Worm (Caenorhabditis elegans) whole organism, L1 larva: ENCODE results near the gene srw-76.

Source experiments
- C04F5.9 ChIP-seq: sonication (generic microtip); optimal IDR thresholded peaks from 2 replicates; lab custom pipeline; 2016; ENCODE audit warnings: missing genetic modification characterization, missing compliant biosample characterization
- Y116A8C.19 ChIP-seq: sonication (generic microtip); optimal IDR thresholded peaks from 2 replicates; lab custom pipeline; 2016; ENCODE audit warnings: missing compliant biosample characterization, missing genetic modification characterization, borderline replicate concordance
- alr-1 ChIP-seq: fragments of 200-800 bp; sonication (Bioruptor generic); optimal IDR thresholded peaks from 2 replicates; lab custom pipeline; 2018; ENCODE audit warnings: borderline replicate concordance, mild to moderate bottlenecking, missing genetic modification characterization, missing compliant biosample characterization
- ama-1 ChIP-seq: fragments of 150-350 bp; optimal IDR thresholded peaks from 2 replicates; lab custom pipeline; 2014
- ceh-8 ChIP-seq: fragments of 200-800 bp; sonication (Bioruptor generic); optimal IDR thresholded peaks from 2 replicates; lab custom pipeline; 2018; ENCODE audit warnings: mild to moderate bottlenecking, missing genetic modification characterization, moderate library complexity, missing compliant biosample characterization
- ceh-90 ChIP-seq: sonication (generic microtip); optimal IDR thresholded peaks from 2 replicates; lab custom pipeline; 2016; ENCODE audit warnings: missing genetic modification characterization, missing compliant biosample characterization
- ces-1 ChIP-seq: fragments of 150-350 bp; optimal IDR thresholded peaks from 2 replicates; lab custom pipeline; 2014; ENCODE audit warnings: missing biosample characterization, missing genetic modification reagents, missing genetic modification characterization
- dpl-1 ChIP-seq, 3 experiments: fragments of 150-350 bp in 2 of 3; sonication (generic microtip) in 1 of 3; optimal IDR thresholded peaks; 2 replicates each; lab custom pipeline; 2014 to 2017; ENCODE audit warnings: missing biosample characterization in 3 of 3, missing genetic modification characterization in 3 of 3, missing genetic modification reagents in 3 of 3
- efl-1 ChIP-seq, 4 experiments: fragments of 150-350 bp; optimal IDR thresholded peaks in 3 of 4; peaks in 1 of 4; 1 replicate in 1 of 4; 2 replicates in 3 of 4; lab custom pipeline; 2014; ENCODE audit warnings: missing biosample characterization in 2 of 4, missing genetic modification characterization in 2 of 4, missing genetic modification reagents in 2 of 4
- egl-13 ChIP-seq: sonication (generic microtip); optimal IDR thresholded peaks from 2 replicates; lab custom pipeline; 2016; ENCODE audit warnings: missing genotype, missing genetic modification reagents, missing genetic modification characterization, missing compliant biosample characterization
- elt-2 ChIP-seq: sonication (generic microtip); optimal IDR thresholded peaks from 2 replicates; lab custom pipeline; 2016; ENCODE audit warnings: missing genetic modification characterization, mild to moderate bottlenecking, inconsistent platforms, missing compliant biosample characterization, missing genetic modification reagents
- elt-3 ChIP-seq, 6 experiments: fragments of 150-350 bp in 1 of 6; sonication (generic microtip); optimal IDR thresholded peaks; 2 replicates each; lab custom pipeline; 2017 to 2018; ENCODE audit warnings: missing biosample characterization in 6 of 6, missing genetic modification characterization in 6 of 6, inconsistent platforms in 1 of 6
- ets-5 ChIP-seq: fragments of 200-800 bp; sonication (Bioruptor generic); IDR thresholded peaks from 2 replicates; pipeline ENCODE4 v1.3.6; 2022; ENCODE audit warnings: missing genetic modification characterization, missing compliant biosample characterization
- fkh-10 ChIP-seq: sonication (generic microtip); optimal IDR thresholded peaks from 2 replicates; lab custom pipeline; 2017; ENCODE audit warnings: missing biosample characterization, missing genetic modification reagents, missing genetic modification characterization
- fkh-4 ChIP-seq: sonication (generic microtip); optimal IDR thresholded peaks from 2 replicates; lab custom pipeline; 2016; ENCODE audit warnings: missing compliant biosample characterization, missing genetic modification characterization, borderline replicate concordance
- grh-1 ChIP-seq: fragments of 200-800 bp; sonication (Bioruptor generic); IDR thresholded peaks from 2 replicates; pipeline ENCODE4 v1.3.6; 2022; ENCODE audit warnings: missing genetic modification reagents, missing genetic modification characterization, missing compliant biosample characterization
- hlh-4 ChIP-seq: sonication (generic microtip); optimal IDR thresholded peaks from 2 replicates; lab custom pipeline; 2016; ENCODE audit warnings: mild to moderate bottlenecking, missing genetic modification characterization, missing compliant biosample characterization
- hpl-2 ChIP-seq: fragments of 150-350 bp; optimal IDR thresholded peaks from 2 replicates; lab custom pipeline; 2014; ENCODE audit warnings: missing biosample characterization, missing genetic modification reagents, missing genetic modification characterization
- irx-1 ChIP-seq: sonication (generic microtip); optimal IDR thresholded peaks from 2 replicates; lab custom pipeline; 2016; ENCODE audit warnings: missing genetic modification characterization, missing compliant biosample characterization
- isw-1 ChIP-seq: fragments of 200-800 bp; sonication (Bioruptor generic); IDR thresholded peaks from 2 replicates; pipeline ENCODE4 v1.3.6; 2022; ENCODE audit warnings: missing genetic modification characterization, missing compliant biosample characterization
- lin-15B ChIP-seq: fragments of 150-350 bp; sonication (generic microtip); optimal IDR thresholded peaks from 3 replicates; lab custom pipeline; 2014; ENCODE audit warnings: missing biosample characterization, missing genetic modification characterization
- lin-35 ChIP-seq, 2 experiments: fragments of 150-350 bp; optimal IDR thresholded peaks; 2 replicates each; lab custom pipeline; 2014; ENCODE audit warnings: missing biosample characterization in 2 of 2, missing genetic modification characterization in 2 of 2, missing genetic modification reagents in 2 of 2
- lir-3 ChIP-seq: sonication (generic microtip); optimal IDR thresholded peaks from 2 replicates; lab custom pipeline; 2016; ENCODE audit warnings: mild to moderate bottlenecking, missing genetic modification characterization, moderate library complexity, missing compliant biosample characterization; ENCODE audit not compliant: poor library complexity
- mab-9 ChIP-seq: fragments of 200-800 bp; sonication (Bioruptor generic); IDR thresholded peaks from 2 replicates; pipeline ENCODE4 v1.3.6; 2022; ENCODE audit warnings: missing genetic modification reagents, missing genetic modification characterization, missing compliant biosample characterization
- mep-1 ChIP-seq: fragments of 150-350 bp; optimal IDR thresholded peaks from 2 replicates; lab custom pipeline; 2014; ENCODE audit warnings: missing biosample characterization, missing genetic modification characterization
- nhr-11 ChIP-seq: fragments of 150-350 bp; optimal IDR thresholded peaks from 2 replicates; lab custom pipeline; 2014; ENCODE audit warnings: missing biosample characterization, missing genetic modification characterization
- nhr-19 ChIP-seq: fragments of 200-800 bp; sonication (Bioruptor generic); conservative IDR thresholded peaks from 2 replicates; pipeline ENCODE4 v1.3.6; 2022; ENCODE audit warnings: missing genetic modification characterization, missing compliant biosample characterization
- nhr-20 ChIP-seq: sonication (generic microtip); optimal IDR thresholded peaks from 2 replicates; lab custom pipeline; 2016; ENCODE audit warnings: mild to moderate bottlenecking, missing genetic modification characterization, missing compliant biosample characterization
- nhr-237 ChIP-seq: fragments of 150-350 bp; optimal IDR thresholded peaks from 2 replicates; lab custom pipeline; 2014; ENCODE audit warnings: missing biosample characterization, missing genetic modification characterization
- nhr-71 ChIP-seq: sonication (generic microtip); optimal IDR thresholded peaks from 2 replicates; lab custom pipeline; 2016; ENCODE audit warnings: mild to moderate bottlenecking, missing genetic modification characterization, moderate library complexity, missing compliant biosample characterization
- nhr-76 ChIP-seq: sonication (generic microtip); optimal IDR thresholded peaks from 2 replicates; lab custom pipeline; 2017; ENCODE audit warnings: missing biosample characterization, missing genetic modification characterization
- pax-3 ChIP-seq: fragments of 200-800 bp; sonication (Bioruptor generic); optimal IDR thresholded peaks from 2 replicates; lab custom pipeline; 2018; ENCODE audit warnings: mild to moderate bottlenecking, missing genetic modification characterization, moderate library complexity, missing compliant biosample characterization
- pqm-1 ChIP-seq: sonication (generic microtip); optimal IDR thresholded peaks from 3 replicates; lab custom pipeline; 2017; ENCODE audit warnings: missing biosample characterization, missing genetic modification characterization
- rnt-1 ChIP-seq: sonication (generic microtip); optimal IDR thresholded peaks from 2 replicates; lab custom pipeline; 2016; ENCODE audit warnings: mild to moderate bottlenecking, missing genetic modification characterization, moderate library complexity, missing compliant biosample characterization
- snu-23 ChIP-seq: sonication (generic microtip); optimal IDR thresholded peaks from 2 replicates; lab custom pipeline; 2016; ENCODE audit warnings: missing genetic modification characterization, missing compliant biosample characterization
- sox-4 ChIP-seq: sonication (generic microtip); optimal IDR thresholded peaks from 2 replicates; lab custom pipeline; 2016; ENCODE audit warnings: missing genetic modification characterization, missing compliant biosample characterization
- sup-37 ChIP-seq: fragments of 200-800 bp; sonication (Bioruptor generic); optimal IDR thresholded peaks from 2 replicates; lab custom pipeline; 2018; ENCODE audit warnings: mild to moderate bottlenecking, missing genetic modification characterization, missing compliant biosample characterization
- tlp-1 ChIP-seq: fragments of 150-350 bp; optimal IDR thresholded peaks from 2 replicates; lab custom pipeline; 2014; ENCODE audit warnings: missing biosample characterization, missing genetic modification characterization
- unc-130 ChIP-seq: fragments of 150-350 bp; optimal IDR thresholded peaks from 2 replicates; lab custom pipeline; 2017; ENCODE audit warnings: missing biosample characterization, missing genetic modification characterization, inconsistent platforms
- unc-30 ChIP-seq: sonication (generic microtip); optimal IDR thresholded peaks from 2 replicates; lab custom pipeline; 2017; ENCODE audit warnings: missing biosample characterization, missing genetic modification characterization
- unc-86 ChIP-seq: sonication (generic microtip); optimal IDR thresholded peaks from 2 replicates; lab custom pipeline; 2016; ENCODE audit warnings: missing genetic modification characterization, missing compliant biosample characterization
- vab-15 ChIP-seq: sonication (generic microtip); optimal IDR thresholded peaks from 2 replicates; lab custom pipeline; 2017; ENCODE audit warnings: missing genotype, mild to moderate bottlenecking, missing genetic modification characterization, missing compliant biosample characterization
- zag-1 ChIP-seq: fragments of 150-350 bp; optimal IDR thresholded peaks from 2 replicates; lab custom pipeline; 2014; ENCODE audit warnings: missing biosample characterization, missing genetic modification characterization
- zip-4 ChIP-seq: fragments of 200-800 bp; sonication (Bioruptor generic); optimal IDR thresholded peaks from 2 replicates; lab custom pipeline; 2018; ENCODE audit warnings: mild to moderate bottlenecking, missing genetic modification characterization, moderate library complexity, missing compliant biosample characterization

Gene srw-76

DNA sequence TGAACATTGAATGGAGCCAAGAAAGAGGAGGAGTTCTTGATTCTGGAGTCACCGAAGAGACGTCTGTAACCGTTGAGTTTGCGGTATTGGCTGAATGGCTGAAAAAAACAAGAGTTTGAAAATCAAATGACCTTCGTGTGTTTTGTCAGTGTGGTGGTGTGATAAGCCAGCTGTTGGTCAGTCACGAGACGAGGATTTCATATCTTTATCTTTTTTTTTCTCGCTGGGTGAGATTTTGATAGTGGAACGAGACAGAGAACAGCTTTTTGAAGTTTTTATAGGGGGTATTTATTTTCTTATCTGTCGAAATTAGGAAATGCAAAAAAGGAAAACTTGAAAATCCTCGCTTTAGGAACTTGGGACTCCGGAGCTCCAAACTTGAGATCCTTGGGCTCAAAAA is 43.6 kb downstream of the srw-76 start (continued):
- no peak for TF ChIP-seq ceh-90 (tag; lab: Kevin White, UChicago)
- TF ChIP-seq egl-13 (tag; lab: Kevin White, UChicago), result no peak
- TF ChIP-seq grh-1 (GFP tag; lab: Robert Waterston, UW), result no peak
- TF ChIP-seq snu-23 (GFP tag; lab: Kevin White, UChicago), result peak; percentile 30
- no peak for TF ChIP-seq nhr-11
- no peak for TF ChIP-seq zag-1
- TF ChIP-seq ama-1 (lab: Kevin White, UChicago), result no peak
- TF ChIP-seq fkh-4 (tag; lab: Kevin White, UChicago), result no peak
- peak; percentile 60 for TF ChIP-seq nhr-71 (tag; lab: Kevin White, UChicago)
- no peak for TF ChIP-seq pqm-1 (tag; lab: Kevin White, UChicago)
- TF ChIP-seq tlp-1 (tag; lab: Kevin White, UChicago), result no peak
- peak; percentile 12 for TF ChIP-seq lir-3 (tag; lab: Kevin White, UChicago)
- TF ChIP-seq efl-1 (optimal IDR thresholded peaks at IDR 0.05; lab: Kevin White, UChicago), result no peak
- no peak for TF ChIP-seq efl-1 (GFP tag; optimal IDR thresholded peaks at IDR 0.05 in 1 of 2; lab: Kevin White, UChicago)
- TF ChIP-seq lin-15B (tag; lab: Kevin White, UChicago), result no peak
- TF ChIP-seq hlh-4 (tag; lab: Kevin White, UChicago), result no peak
- no peak for TF ChIP-seq hpl-2 (GFP tag; lab: Kevin White, UChicago)
- TF ChIP-seq sox-4 (tag; lab: Kevin White, UChicago), result no peak
- no peak for TF ChIP-seq mab-9 (GFP tag; lab: Robert Waterston, UW)
- TF ChIP-seq fkh-10 (GFP tag; lab: Kevin White, UChicago), result no peak
- TF ChIP-seq rnt-1 (tag; lab: Kevin White, UChicago), result peak; percentile 68
- TF ChIP-seq C04F5.9, result no peak
- no peak for TF ChIP-seq nhr-20 (tag; lab: Kevin White, UChicago)
- TF ChIP-seq nhr-76, result no peak
- no peak for TF ChIP-seq ceh-8 (GFP tag; lab: Kevin White, UChicago)

DNA sequence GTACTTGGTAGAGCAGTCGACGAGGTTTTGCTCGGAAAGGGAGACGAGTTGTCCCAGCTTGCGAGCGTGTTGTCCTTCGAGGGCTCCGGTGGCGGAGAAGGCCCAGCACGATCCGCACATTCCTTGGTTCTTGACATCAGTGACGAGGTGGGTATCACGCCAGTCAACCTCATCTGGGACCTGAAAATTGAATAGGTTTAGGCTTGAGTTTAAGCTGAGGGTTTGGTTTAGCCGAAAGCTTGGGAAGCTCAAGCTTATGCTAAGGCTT is 44.4 kb downstream of the srw-76 start:
- no peak for TF ChIP-seq unc-30 (tag; lab: Kevin White, UChicago)
- peak; percentile 6 for TF ChIP-seq ama-1 (lab: Kevin White, UChicago)

DNA sequence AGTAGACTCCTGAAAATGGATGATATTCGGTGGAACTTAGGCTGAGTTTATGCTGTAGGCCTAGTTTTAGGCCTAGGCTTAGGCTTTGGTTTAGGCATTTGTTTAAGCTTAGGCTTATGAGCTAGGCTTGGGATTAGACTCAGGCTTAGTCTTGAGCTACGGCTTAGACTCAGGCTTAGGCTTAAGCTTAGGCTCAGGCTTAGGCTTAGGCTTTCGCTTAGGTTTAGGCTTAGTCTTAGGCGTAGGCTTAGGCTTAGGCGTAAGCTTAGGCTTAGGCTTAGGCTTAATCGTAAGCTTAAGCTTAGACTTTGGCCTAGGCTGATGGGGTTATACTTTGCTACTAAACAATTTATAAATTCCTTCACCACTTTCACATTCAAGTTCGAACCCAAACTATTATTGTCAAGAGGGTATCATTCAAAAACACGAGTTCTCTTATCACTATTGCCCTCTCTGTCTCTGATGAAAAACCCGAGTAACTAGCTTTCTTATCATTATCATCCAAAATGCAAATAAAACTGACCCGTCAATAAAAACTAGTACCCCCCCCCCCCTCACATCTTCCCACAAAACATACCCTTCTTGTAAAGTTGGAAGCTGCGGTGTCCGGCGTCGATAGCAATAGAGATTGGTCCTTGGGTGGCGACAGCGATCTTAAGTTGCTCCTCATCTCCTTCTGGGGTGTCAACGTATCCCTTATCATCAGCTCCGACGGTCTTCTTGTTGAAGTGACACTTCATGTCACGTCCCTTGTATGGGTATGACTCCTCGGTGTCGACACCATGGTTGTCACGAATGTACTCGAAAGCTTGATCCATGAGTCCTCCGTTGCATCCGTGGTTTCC is 44.9 kb downstream of the srw-76 start:
- peak; percentile 68 for TF ChIP-seq elt-2 (tag; lab: Kevin White, UChicago)
- no peak for TF ChIP-seq efl-1 (optimal IDR thresholded peaks at IDR 0.05; lab: Kevin White, UChicago)
- TF ChIP-seq efl-1 (GFP tag; optimal IDR thresholded peaks at IDR 0.05 in 1 of 2; lab: Kevin White, UChicago), result peak in 1 of 2 experiments; percentile 50
- peak in 1 of 6 experiments; percentile 37 for TF ChIP-seq elt-3 (tag; optimal IDR thresholded peaks at IDR 0.05; lab: Kevin White, UChicago)
- TF ChIP-seq zag-1, result no peak
- TF ChIP-seq nhr-19, result peak; percentile 9; the same call in 1 of the 2 replicates

DNA sequence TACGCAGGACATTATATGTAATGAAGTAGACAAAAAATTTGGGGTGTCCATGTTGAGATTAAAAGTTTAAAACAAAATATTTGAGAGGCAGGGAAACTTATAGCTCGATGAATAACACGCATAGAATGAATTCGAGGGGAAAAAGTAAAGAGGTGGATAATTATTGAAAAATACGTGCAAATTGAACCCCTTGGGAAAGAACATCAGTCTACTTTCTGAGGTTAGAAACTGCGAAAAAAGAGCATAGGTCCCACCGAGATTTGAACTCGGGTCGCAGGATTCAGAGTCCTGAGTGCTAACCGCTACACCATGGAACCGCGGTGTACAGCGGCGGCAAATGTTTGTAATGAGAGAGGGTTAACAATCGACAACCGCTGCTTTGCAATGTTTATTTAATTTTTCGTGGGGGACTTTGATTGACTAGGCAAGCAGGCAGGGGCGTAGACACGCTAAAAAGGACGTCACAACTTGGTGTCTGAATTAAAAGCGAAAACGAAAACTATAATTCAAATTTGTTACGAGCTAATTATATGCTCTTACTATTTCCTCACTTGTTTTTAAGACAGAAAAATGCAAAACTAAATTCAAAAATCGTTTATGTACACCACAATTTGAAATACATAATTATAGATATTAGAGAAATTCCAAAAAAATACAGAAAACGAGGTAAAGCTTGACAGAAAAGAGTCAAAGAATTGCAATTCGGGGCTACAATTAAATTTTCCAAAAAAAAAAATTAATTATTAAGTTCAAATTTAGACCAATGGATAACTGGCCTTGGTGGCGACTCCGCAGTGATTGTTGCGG is 45.9 kb downstream of the srw-76 start, which contains the start of gene srh-269:
Gene srh-269, minus strand, starts transcription at position 51 of the 807 bp plus-strand sequence.
- TF ChIP-seq mep-1, result no peak
- peak; percentile 12 for TF ChIP-seq irx-1 (tag; lab: Kevin White, UChicago)
- no peak for TF ChIP-seq ets-5 (GFP tag; lab: Robert Waterston, UW)
- TF ChIP-seq pax-3 (tag; lab: Kevin White, UChicago), result peak; percentile 35
- no peak for TF ChIP-seq unc-86 (tag; lab: Kevin White, UChicago)
- TF ChIP-seq alr-1 (tag; lab: Kevin White, UChicago), result no peak
- peak in 2 of 3 experiments; percentile 38 to 39 for TF ChIP-seq dpl-1 (GFP tag; optimal IDR thresholded peaks at IDR 0.05; lab: Kevin White, UChicago)
- no peak for TF ChIP-seq ces-1
- TF ChIP-seq efl-1 (optimal IDR thresholded peaks at IDR 0.05; lab: Kevin White, UChicago), result peak; percentile 28 to 55
- TF ChIP-seq efl-1 (GFP tag; optimal IDR thresholded peaks at IDR 0.05 in 1 of 2; lab: Kevin White, UChicago), result peak; percentile 8 to 92
- TF ChIP-seq isw-1, result no peak
- peak; percentile 12 to 71 for TF ChIP-seq lin-35 (GFP tag; optimal IDR thresholded peaks at IDR 0.05; lab: Kevin White, UChicago)
- no peak for TF ChIP-seq ceh-90 (tag; lab: Kevin White, UChicago)
- no peak for TF ChIP-seq nhr-237
- no peak for TF ChIP-seq Y116A8C.19
- no peak for TF ChIP-seq zip-4
- no peak for TF ChIP-seq vab-15 (tag; lab: Kevin White, UChicago)
- peak; percentile 28 for TF ChIP-seq sup-37
- TF ChIP-seq unc-130 (tag; lab: Kevin White, UChicago), result peak; percentile 62
